Fruit fly (Drosophila melanogaster) whole organism, embryonic: ENCODE measurements around the gene Inx3.

Experiments used
- Atf3 ChIP-seq: fragments of 200-800 bp; sonication (Bioruptor generic); optimal IDR thresholded peaks from 3 replicates; lab custom pipeline; 2016; ENCODE audit warnings: missing biosample characterization, missing genetic modification characterization
- CG10267 ChIP-seq: fragments of 200-800 bp; sonication (Bioruptor generic); optimal IDR thresholded peaks from 2 replicates; lab custom pipeline; 2018; ENCODE audit warnings: missing biosample characterization, mild to moderate bottlenecking, missing genetic modification characterization, moderate library complexity
- CG10274 ChIP-seq: fragments of 200-800 bp; sonication (Bioruptor generic); optimal IDR thresholded peaks from 3 replicates; lab custom pipeline; 2017; ENCODE audit warnings: missing biosample characterization, mild to moderate bottlenecking, missing genetic modification characterization
- CG10979 ChIP-seq: fragments of 200-800 bp; sonication (Bioruptor generic); optimal IDR thresholded peaks from 2 replicates; lab custom pipeline; 2018; ENCODE audit warnings: missing biosample characterization, mild to moderate bottlenecking, missing genetic modification characterization, moderate library complexity
- CG11504 ChIP-seq: fragments of 200-800 bp; sonication (Bioruptor generic); optimal IDR thresholded peaks from 3 replicates; lab custom pipeline; 2019; ENCODE audit warnings: missing biosample characterization, mild to moderate bottlenecking, missing genetic modification characterization, moderate library complexity
- CG12391 ChIP-seq: fragments of 200-800 bp; sonication (Bioruptor generic); optimal IDR thresholded peaks from 3 replicates; lab custom pipeline; 2018; ENCODE audit warnings: missing biosample characterization, mild to moderate bottlenecking, missing genetic modification characterization, moderate library complexity
- CG1529 ChIP-seq: fragments of 200-800 bp; sonication (Bioruptor generic); optimal IDR thresholded peaks from 3 replicates; lab custom pipeline; 2018; ENCODE audit warnings: missing biosample characterization, missing genetic modification characterization
- CG18262 ChIP-seq: fragments of 200-800 bp; optimal IDR thresholded peaks from 3 replicates; lab custom pipeline; 2019; ENCODE audit warnings: missing biosample characterization, mild to moderate bottlenecking, missing genetic modification characterization, moderate library complexity
- CG1832 ChIP-seq: fragments of 200-800 bp; sonication (Bioruptor generic); optimal IDR thresholded peaks from 2 replicates; lab custom pipeline; 2017; ENCODE audit warnings: missing biosample characterization, mild to moderate bottlenecking, missing genetic modification characterization, inconsistent platforms
- CG31224 ChIP-seq: fragments of 200-800 bp; sonication (Bioruptor generic); IDR thresholded peaks from 2 replicates; pipeline ENCODE4 v1.3.6; 2022; ENCODE audit warnings: missing biosample characterization, missing genetic modification characterization
- CG3163 ChIP-seq: fragments of 200-800 bp; sonication (Bioruptor generic); optimal IDR thresholded peaks from 3 replicates; lab custom pipeline; 2016; ENCODE audit warnings: missing biosample characterization, missing genetic modification characterization
- CG3995 ChIP-seq: fragments of 200-800 bp; sonication (Bioruptor generic); optimal IDR thresholded peaks from 3 replicates; lab custom pipeline; 2016; ENCODE audit warnings: missing biosample characterization, missing genetic modification characterization
- CG4707 ChIP-seq: fragments of 200-800 bp; sonication (Bioruptor generic); optimal IDR thresholded peaks from 2 replicates; lab custom pipeline; 2018; ENCODE audit warnings: missing biosample characterization, mild to moderate bottlenecking, missing genetic modification characterization, moderate library complexity
- CG6272 ChIP-seq: fragments of 200-800 bp; sonication (Bioruptor generic); IDR thresholded peaks from 2 replicates; pipeline ENCODE4 v1.3.6; 2022; ENCODE audit warnings: missing biosample characterization, missing genetic modification characterization
- CG7745 ChIP-seq: fragments of 200-800 bp; sonication (Bioruptor generic); optimal IDR thresholded peaks from 2 replicates; lab custom pipeline; 2018; ENCODE audit warnings: missing biosample characterization, mild to moderate bottlenecking, missing genetic modification characterization, moderate library complexity
- CG7839 ChIP-seq: fragments of 200-800 bp; sonication (Bioruptor generic); optimal IDR thresholded peaks from 3 replicates; lab custom pipeline; 2018; ENCODE audit warnings: missing biosample characterization, mild to moderate bottlenecking, missing genetic modification characterization, moderate library complexity
- CG8359 ChIP-seq: fragments of 200-800 bp; sonication (Bioruptor generic); optimal IDR thresholded peaks from 2 replicates; lab custom pipeline; 2017; ENCODE audit warnings: missing biosample characterization, mild to moderate bottlenecking, missing genetic modification characterization, borderline replicate concordance
- CG8478 ChIP-seq: fragments of >200 bp; optimal IDR thresholded peaks from 2 replicates; lab custom pipeline; 2018
- CG8924 ChIP-seq: fragments of 200-800 bp; optimal IDR thresholded peaks from 3 replicates; lab custom pipeline; 2019; ENCODE audit warnings: missing biosample characterization, mild to moderate bottlenecking, missing genetic modification characterization, moderate library complexity
- CG9437 ChIP-seq: fragments of 200-800 bp; sonication (Bioruptor generic); optimal IDR thresholded peaks from 2 replicates; lab custom pipeline; 2018; ENCODE audit warnings: missing biosample characterization, mild to moderate bottlenecking, missing genetic modification characterization
- CG9876 ChIP-seq: fragments of 200-800 bp; sonication (Bioruptor generic); optimal IDR thresholded peaks from 2 replicates; lab custom pipeline; 2016; ENCODE audit warnings: missing biosample characterization, missing genetic modification characterization
- CrebB ChIP-seq: fragments of 200-800 bp; sonication (Bioruptor generic); optimal IDR thresholded peaks from 3 replicates; lab custom pipeline; 2018; ENCODE audit warnings: missing biosample characterization, mild to moderate bottlenecking, missing genetic modification characterization
- Deaf1 ChIP-seq: fragments of 200-800 bp; optimal IDR thresholded peaks from 3 replicates; lab custom pipeline; 2019; ENCODE audit warnings: missing biosample characterization, mild to moderate bottlenecking, missing genetic modification characterization, moderate library complexity
- Eip74EF ChIP-seq, 2 experiments: fragments of 200-800 bp in 1 of 2; fragments of >200 bp in 1 of 2; sonication (Bioruptor generic) in 1 of 2; optimal IDR thresholded peaks; 2 replicates each; lab custom pipeline; 2017 to 2019; ENCODE audit warnings: missing biosample characterization in 2 of 2, missing genetic modification characterization in 2 of 2, mild to moderate bottlenecking in 1 of 2, moderate library complexity in 1 of 2
- Gug ChIP-seq: fragments of 200-800 bp; sonication (Bioruptor generic); IDR thresholded peaks from 4 replicates; pipeline ENCODE4 v1.3.6; 2022; ENCODE audit warnings: missing biosample characterization, missing genetic modification characterization
- H2.0 ChIP-seq: fragments of 200-800 bp; sonication (Bioruptor generic); IDR thresholded peaks from 2 replicates; pipeline ENCODE4 v1.3.6; 2022; ENCODE audit warnings: missing biosample characterization, missing genetic modification characterization
- Kr ChIP-seq: fragments of 200-800 bp; sonication (Bioruptor generic); optimal IDR thresholded peaks from 2 replicates; lab custom pipeline; 2017; ENCODE audit warnings: missing biosample characterization, mild to moderate bottlenecking, missing genetic modification characterization
- Lpt ChIP-seq: fragments of >200 bp; optimal IDR thresholded peaks from 2 replicates; lab custom pipeline; 2018; ENCODE audit warnings: missing biosample characterization, missing genetic modification characterization
- Oli ChIP-seq: fragments of 200-800 bp; sonication (Bioruptor generic); optimal IDR thresholded peaks from 2 replicates; lab custom pipeline; 2018; ENCODE audit warnings: missing biosample characterization, mild to moderate bottlenecking, missing genetic modification characterization, moderate library complexity
- PHDP ChIP-seq: fragments of 200-800 bp; sonication (Bioruptor generic); optimal IDR thresholded peaks from 3 replicates; lab custom pipeline; 2018; ENCODE audit warnings: missing biosample characterization, mild to moderate bottlenecking, missing genetic modification characterization, moderate library complexity
- Scr ChIP-seq: fragments of 200-800 bp; sonication (Bioruptor generic); IDR thresholded peaks from 2 replicates; pipeline ENCODE4 v1.3.6; 2022; ENCODE audit warnings: missing biosample characterization, missing genetic modification characterization; ENCODE audit not compliant: partially characterized antibody
- bab2 ChIP-seq: fragments of 200-800 bp; sonication (Bioruptor generic); optimal IDR thresholded peaks from 2 replicates; lab custom pipeline; 2016; ENCODE audit warnings: missing biosample characterization, missing genetic modification characterization
- bowl ChIP-seq: fragments of 200-800 bp; sonication (Bioruptor generic); IDR thresholded peaks from 2 replicates; pipeline ENCODE4 v1.3.6; 2022; ENCODE audit warnings: missing biosample characterization, missing genetic modification characterization
- chif ChIP-seq, 2 experiments: fragments of 200-800 bp; sonication (Bioruptor generic); optimal IDR thresholded peaks; 3 replicates each; lab custom pipeline; 2016; ENCODE audit warnings: missing biosample characterization in 2 of 2, missing genetic modification characterization in 2 of 2
- da ChIP-seq: fragments of 200-800 bp; sonication (Bioruptor generic); optimal IDR thresholded peaks from 2 replicates; lab custom pipeline; 2016; ENCODE audit warnings: missing biosample characterization, missing genetic modification characterization
- ems ChIP-seq: fragments of 200-800 bp; sonication (Bioruptor generic); optimal IDR thresholded peaks from 3 replicates; lab custom pipeline; 2016; ENCODE audit warnings: missing biosample characterization, missing genetic modification characterization
- gem ChIP-seq: fragments of 200-800 bp; sonication (Bioruptor generic); optimal IDR thresholded peaks from 2 replicates; lab custom pipeline; 2019; ENCODE audit warnings: missing biosample characterization, mild to moderate bottlenecking, missing genetic modification characterization, moderate library complexity
- lilli ChIP-seq: fragments of 200-800 bp; sonication (Bioruptor generic); optimal IDR thresholded peaks from 3 replicates; lab custom pipeline; 2016; ENCODE audit warnings: missing biosample characterization, missing genetic modification characterization
- maf-S ChIP-seq: fragments of 200-800 bp; sonication (Bioruptor generic); optimal IDR thresholded peaks from 2 replicates; lab custom pipeline; 2016; ENCODE audit warnings: missing biosample characterization, missing genetic modification characterization
- nom ChIP-seq: fragments of 200-800 bp; sonication (Bioruptor generic); optimal IDR thresholded peaks from 2 replicates; lab custom pipeline; 2017; ENCODE audit warnings: missing biosample characterization, missing genetic modification characterization, mild to moderate bottlenecking, moderate library complexity, missing genetic modification reagents
- oc ChIP-seq: fragments of 200-800 bp; sonication (Bioruptor generic); optimal IDR thresholded peaks from 2 replicates; lab custom pipeline; 2018; ENCODE audit warnings: missing biosample characterization, mild to moderate bottlenecking, missing genetic modification characterization, moderate library complexity
- prd ChIP-seq, 3 experiments: fragments of >200 bp in 2 of 3; fragments of 200-800 bp in 1 of 3; sonication (Bioruptor generic) in 1 of 3; optimal IDR thresholded peaks in 2 of 3; IDR thresholded peaks in 1 of 3; 2 replicates in 2 of 3; 3 replicates in 1 of 3; pipeline versions ENCODE4 v1.3.6 to Lab custom; 2017 to 2022; ENCODE audit warnings: missing biosample characterization in 1 of 3, missing genetic modification characterization in 1 of 3
- psq ChIP-seq: fragments of 200-800 bp; sonication (Bioruptor generic); optimal IDR thresholded peaks from 2 replicates; lab custom pipeline; 2017; ENCODE audit warnings: missing biosample characterization, missing genetic modification characterization
- ranshi ChIP-seq: fragments of 200-800 bp; sonication (Bioruptor generic); IDR thresholded peaks from 2 replicates; pipeline ENCODE4 v1.3.6; 2022; ENCODE audit warnings: missing biosample characterization, missing genetic modification characterization
- sima ChIP-seq: fragments of 200-800 bp; sonication (Bioruptor generic); optimal IDR thresholded peaks from 2 replicates; lab custom pipeline; 2016; ENCODE audit warnings: missing biosample characterization, missing genetic modification characterization
- tgo ChIP-seq: fragments of 200-800 bp; sonication (Bioruptor generic); IDR thresholded peaks from 3 replicates; pipeline ENCODE4 v1.3.6; 2022; ENCODE audit warnings: missing biosample characterization, missing genetic modification characterization
- tup ChIP-seq: fragments of 200-800 bp; sonication (Bioruptor generic); optimal IDR thresholded peaks from 2 replicates; lab custom pipeline; 2016; ENCODE audit warnings: missing biosample characterization, mild to moderate bottlenecking, missing genetic modification characterization, moderate library complexity
- tx ChIP-seq: fragments of 200-800 bp; sonication (Bioruptor generic); optimal IDR thresholded peaks from 2 replicates; lab custom pipeline; 2016; ENCODE audit warnings: missing biosample characterization, missing genetic modification characterization
- wdn ChIP-seq: fragments of 200-800 bp; sonication (Bioruptor generic); IDR thresholded peaks from 2 replicates; pipeline ENCODE4 v1.3.6; 2022; ENCODE audit warnings: missing biosample characterization, missing genetic modification characterization
- z ChIP-seq: fragments of 200-800 bp; sonication (Bioruptor generic); IDR thresholded peaks from 3 replicates; pipeline ENCODE4 v1.3.6; 2022; ENCODE audit warnings: missing biosample characterization, missing genetic modification characterization

The Inx3 gene

DNA sequence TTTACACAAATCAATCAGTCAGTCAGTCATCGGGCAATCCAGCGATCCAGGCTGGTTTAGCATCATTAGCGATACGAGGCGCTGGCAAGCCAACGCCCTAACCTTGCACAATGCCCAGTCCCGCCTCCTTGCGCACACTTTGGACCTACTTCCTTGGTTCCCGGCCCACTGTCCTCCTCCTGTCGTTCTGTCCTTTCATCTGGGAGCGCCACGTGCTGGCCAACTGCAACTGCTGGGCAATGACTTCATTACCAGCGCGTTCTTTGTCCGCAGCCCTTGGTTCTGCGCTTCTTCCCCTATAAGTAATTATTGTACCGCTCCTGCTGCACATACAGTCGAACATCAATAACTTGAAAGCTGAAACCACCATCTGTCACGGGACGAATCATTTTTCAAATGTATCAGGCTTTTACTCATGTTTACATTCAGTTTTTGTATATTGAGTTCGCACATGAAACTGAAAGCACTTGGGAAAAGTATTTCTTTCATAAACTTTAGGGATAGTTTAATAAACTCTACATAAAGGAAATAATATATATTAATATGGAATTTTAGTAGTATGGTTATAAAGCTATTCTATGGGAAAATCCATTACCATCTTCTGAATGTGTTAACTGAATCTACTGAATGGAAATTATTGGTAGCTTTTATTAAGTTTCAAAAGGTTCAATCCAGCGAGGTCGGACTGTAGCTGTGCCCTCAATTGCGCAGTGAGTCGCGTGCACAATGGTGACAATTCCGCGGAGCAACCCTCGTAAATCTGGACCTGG, 11.6 kb downstream of the Inx3 start (continued):
- TF ChIP-seq tup (GFP tag; lab: Kevin White, UChicago) (no peak), bab2 (GFP tag; lab: Kevin White, UChicago) (no peak), maf-S (GFP tag; lab: Kevin White, UChicago) (no peak), chif (GFP tag; optimal IDR thresholded peaks at IDR 0.05; lab: Kevin White, UChicago) (no peak), CG1529 (peak; percentile 3), CG8359 (GFP tag; lab: Kevin White, UChicago) (no peak), Lpt (no peak), CG7839 (tag; lab: Kevin White, UChicago) (peak; percentile 39), nom (GFP tag; lab: Kevin White, UChicago) (peak; percentile 3), z (no peak), Gug (GFP tag; lab: Robert Waterston, UW) (no peak), oc (tag; lab: Kevin White, UChicago) (no peak), tgo (GFP tag; lab: Robert Waterston, UW) (no peak), Deaf1 (tag; lab: Kevin White, UChicago) (no peak), CrebB (tag; lab: Kevin White, UChicago) (no peak), CG3163 (no peak), CG6272 (no peak), CG7745 (no peak), CG31224 (GFP tag; lab: Robert Waterston, UW) (no peak), Kr (GFP tag; lab: Kevin White, UChicago) (no peak), prd (optimal IDR thresholded peaks at IDR 0.05; lab: Kevin White, UChicago) (no peak), prd (GFP tag; IDR thresholded peaks at IDR 0.05; lab: Robert Waterston, UW) (no peak), CG12391 (tag; lab: Kevin White, UChicago) (peak; percentile 15), Atf3 (GFP tag; lab: Kevin White, UChicago) (no peak), CG10979 (peak; percentile 28), CG9876 (no peak), Oli (tag; lab: Kevin White, UChicago) (peak; percentile 24), psq (GFP tag; lab: Kevin White, UChicago) (no peak), H2.0 (no peak), CG11504 (tag; lab: Kevin White, UChicago) (peak; percentile 55), ranshi (GFP tag; lab: Robert Waterston, UW) (no peak), da (no peak), CG10267 (peak; percentile 10), ems (no peak), CG3995 (GFP tag; lab: Kevin White, UChicago) (no peak), Eip74EF (GFP tag; optimal IDR thresholded peaks at IDR 0.05; lab: Kevin White, UChicago) (no peak), CG18262 (tag; lab: Kevin White, UChicago) (peak; percentile 59), PHDP (tag; lab: Kevin White, UChicago) (peak; percentile 32), CG8478 (lab: Kevin White, UChicago) (no peak), CG4707 (GFP tag; lab: Kevin White, UChicago) (no peak), wdn (GFP tag; lab: Robert Waterston, UW) (no peak), gem (tag; lab: Kevin White, UChicago) (peak; percentile 56), CG1832 (no peak), lilli (GFP tag; lab: Kevin White, UChicago) (no peak), CG9437 (GFP tag; lab: Kevin White, UChicago) (no peak), CG8924 (tag; lab: Kevin White, UChicago) (peak; percentile 15), Scr (GFP tag; lab: Robert Waterston, UW) (no peak), tx (GFP tag; lab: Kevin White, UChicago) (no peak), CG10274 (GFP tag; lab: Kevin White, UChicago) (no peak), bowl (no peak), sima (GFP tag; lab: Kevin White, UChicago) (no peak)
